Fruit fly (Drosophila melanogaster): ENCODE measurements around the gene dbr.

- TF ChIP-seq h (optimal IDR thresholded peaks at IDR 0.05) (no peak), ttk (optimal IDR thresholded peaks at IDR 0.05) (no peak), psq (optimal IDR thresholded peaks at IDR 0.05) (no peak), Sin3A (optimal IDR thresholded peaks at IDR 0.05) (no peak), Myc (optimal IDR thresholded peaks at IDR 0.05) (no peak)
Observed at dm6 chr2L:106540-106939, 40.3 kb downstream of the dbr start, which contains the start of the genes Nhe1 and Sam-S.
